Fruit fly (Drosophila melanogaster) whole organism, adult: ENCODE results near the gene CG7309.

Source experiments
- CG12768 ChIP-seq: fragments of 200-800 bp; sonication (Bioruptor generic); optimal IDR thresholded peaks from 2 replicates; lab custom pipeline; 2017; ENCODE audit warnings: missing biosample characterization, missing genetic modification characterization, mild to moderate bottlenecking, moderate library complexity, missing genetic modification reagents
- CG1620 ChIP-seq: fragments of 200-800 bp; sonication (Bioruptor generic); optimal IDR thresholded peaks from 2 replicates; lab custom pipeline; 2016; ENCODE audit warnings: missing biosample characterization, missing genetic modification characterization
- CG33017 ChIP-seq: fragments of 200-800 bp; sonication (Bioruptor generic); optimal IDR thresholded peaks from 2 replicates; lab custom pipeline; 2018; ENCODE audit warnings: missing biosample characterization, mild to moderate bottlenecking, missing genetic modification characterization, moderate library complexity
- CG5204 ChIP-seq: fragments of 200-800 bp; sonication (Bioruptor generic); optimal IDR thresholded peaks from 2 replicates; lab custom pipeline; 2016; ENCODE audit warnings: missing biosample characterization, missing genetic modification characterization
- CG7045 ChIP-seq: fragments of 200-800 bp; sonication (Bioruptor generic); optimal IDR thresholded peaks from 2 replicates; lab custom pipeline; 2017; ENCODE audit warnings: missing biosample characterization, mild to moderate bottlenecking, missing genetic modification characterization
- CG7101 ChIP-seq: fragments of 200-800 bp; sonication (Bioruptor generic); optimal IDR thresholded peaks from 2 replicates; lab custom pipeline; 2018; ENCODE audit warnings: missing biosample characterization, mild to moderate bottlenecking, missing genetic modification characterization, moderate library complexity
- cic ChIP-seq: fragments of 200-800 bp; sonication (Bioruptor generic); optimal IDR thresholded peaks from 2 replicates; lab custom pipeline; 2017; ENCODE audit warnings: missing biosample characterization, mild to moderate bottlenecking, missing genetic modification characterization, moderate library complexity
- cnc ChIP-seq, 2 experiments: fragments of >200 bp; optimal IDR thresholded peaks; 2 replicates each; lab custom pipeline; 2017
- kay ChIP-seq: fragments of 200-800 bp; sonication (Bioruptor generic); peaks from one replicate; lab custom pipeline; 2016; ENCODE audit warnings: missing biosample characterization, missing genetic modification characterization, borderline replicate concordance
- pad ChIP-seq: fragments of 200-800 bp; sonication (Bioruptor generic); optimal IDR thresholded peaks from 3 replicates; lab custom pipeline; 2017; ENCODE audit warnings: missing biosample characterization, missing genetic modification characterization, mild to moderate bottlenecking, moderate library complexity, missing genetic modification reagents
- tj ChIP-seq: fragments of 200-800 bp; sonication (Bioruptor generic); optimal IDR thresholded peaks from 3 replicates; lab custom pipeline; 2017; ENCODE audit warnings: missing biosample characterization, mild to moderate bottlenecking, missing genetic modification characterization, moderate library complexity
- toe ChIP-seq: fragments of 200-800 bp; sonication (Bioruptor generic); optimal IDR thresholded peaks from 2 replicates; lab custom pipeline; 2016; ENCODE audit warnings: missing biosample characterization, missing genetic modification characterization

dm6 chr2L:10858064-10859047 is 50.3 kb downstream of the CG7309 start, which contains the start of the genes aurB and Stam:
- TF ChIP-seq CG7045 (GFP tag; lab: Kevin White, UChicago) (peak; percentile 35), kay (GFP tag; lab: Kevin White, UChicago) (peak; percentile 90), CG5204 (GFP tag; lab: Kevin White, UChicago) (peak; percentile 9), cic (GFP tag; lab: Kevin White, UChicago) (no peak), CG33017 (tag; lab: Kevin White, UChicago) (peak; percentile 65), CG1620 (no peak), CG12768 (peak; percentile 23), tj (GFP tag; lab: Kevin White, UChicago) (peak; percentile 35), toe (GFP tag; lab: Kevin White, UChicago) (peak; percentile 48), CG7101 (peak; percentile 70), pad (peak; percentile 29), cnc (optimal IDR thresholded peaks at IDR 0.05; lab: Kevin White, UChicago) (no peak)
